Worm (Caenorhabditis elegans): Measurements from ENCODE around the gene dnj-7.

Gene dnj-7

ce11 chrX:7181627-7182026 lies 12.7 kb upstream of the dnj-7 start (continued):
- no peak for TF ChIP-seq sea-2 (GFP tag; IDR thresholded peaks at IDR 0.05)
- TF ChIP-seq mel-28 (tag; optimal IDR thresholded peaks at IDR 0.05; ENCODE audit: borderline replicate concordance): no peak
- no peak for TF ChIP-seq nhr-120 (GFP tag; IDR thresholded peaks at IDR 0.05)
- no peak for TF ChIP-seq F52B5.7 (tag; optimal IDR thresholded peaks at IDR 0.05)
- no peak for TF ChIP-seq tbx-9 (tag; optimal IDR thresholded peaks at IDR 0.05; ENCODE audit: borderline replicate concordance)
- TF ChIP-seq hmg-20 (GFP tag; IDR thresholded peaks at IDR 0.05): peak; percentile 92
- TF ChIP-seq attf-6 (GFP tag; IDR thresholded peaks at IDR 0.05): no peak
- no peak for TF ChIP-seq ceh-79 (tag; optimal IDR thresholded peaks at IDR 0.05)
- TF ChIP-seq ztf-3 (GFP tag; optimal IDR thresholded peaks at IDR 0.05): peak; percentile 59
- TF ChIP-seq nhr-80 (tag; optimal IDR thresholded peaks at IDR 0.05): peak; percentile 92
- TF ChIP-seq hlh-12 (tag; optimal IDR thresholded peaks at IDR 0.05): no peak
- no peak for TF ChIP-seq F57C9.4 (tag; optimal IDR thresholded peaks at IDR 0.05)
- TF ChIP-seq cebp-2 (GFP tag; IDR thresholded peaks at IDR 0.05): 0 out of 2 replicates have a peak, but pooled peaks have one; percentile 10
- TF ChIP-seq ceh-91 (GFP tag; IDR thresholded peaks at IDR 0.05): no peak
- peak; percentile 27 for TF ChIP-seq nhr-27 (tag; optimal IDR thresholded peaks at IDR 0.05)
- TF ChIP-seq hmg-1.2 (GFP tag; IDR thresholded peaks at IDR 0.05): peak; percentile 66; the same call in 1 of the 2 replicates
- TF ChIP-seq C17E4.6 (GFP tag; IDR thresholded peaks at IDR 0.05): peak; percentile 69; the same call in 1 of the 2 replicates
- TF ChIP-seq B0035.1 (tag; optimal IDR thresholded peaks at IDR 0.05): peak; percentile 84
- no peak for TF ChIP-seq K12H6.12 (tag; optimal IDR thresholded peaks at IDR 0.05)
- no peak for TF ChIP-seq zim-3 (tag; optimal IDR thresholded peaks at IDR 0.05)
- no peak for TF ChIP-seq ztf-28 (GFP tag; IDR thresholded peaks at IDR 0.05)
- no peak for TF ChIP-seq B0336.3 (GFP tag; IDR thresholded peaks at IDR 0.05)
- peak; percentile 79 for TF ChIP-seq ekl-4 (GFP tag; IDR thresholded peaks at IDR 0.05)
- no peak for TF ChIP-seq him-1 (tag; optimal IDR thresholded peaks at IDR 0.05)
- TF ChIP-seq D2030.7 (GFP tag; IDR thresholded peaks at IDR 0.05): no peak
- TF ChIP-seq aptf-2 (GFP tag; conservative IDR thresholded peaks at IDR 0.05): no peak
- no peak for TF ChIP-seq lin-54 (GFP tag; optimal IDR thresholded peaks at IDR 0.05)
- no peak for TF ChIP-seq ama-1 (optimal IDR thresholded peaks at IDR 0.05)
- TF ChIP-seq ama-1 (GFP tag; optimal IDR thresholded peaks at IDR 0.05): no peak
- no peak for TF ChIP-seq sdz-38 (tag; optimal IDR thresholded peaks at IDR 0.05)
- TF ChIP-seq B0261.1 (tag; optimal IDR thresholded peaks at IDR 0.05): peak; percentile 55

ce11 chrX:7187602-7188001 lies 6.8 kb upstream of the dnj-7 start, which contains the start of gene C55B6.4:
C55B6.4 (minus strand) TSS chrX:7187702.
- no peak for TF ChIP-seq rec-8 (tag; optimal IDR thresholded peaks at IDR 0.05)
- no peak for TF ChIP-seq ztf-28 (GFP tag; IDR thresholded peaks at IDR 0.05)
- TF ChIP-seq gei-17 (GFP tag; optimal IDR thresholded peaks at IDR 0.05): no peak
- no peak for TF ChIP-seq sea-2 (GFP tag; IDR thresholded peaks at IDR 0.05)
- TF ChIP-seq ekl-4 (GFP tag; IDR thresholded peaks at IDR 0.05): no peak
- no peak for TF ChIP-seq zfh-2 (GFP tag; conservative IDR thresholded peaks at IDR 0.05)
- no peak for TF ChIP-seq bed-1 (GFP tag; IDR thresholded peaks at IDR 0.05)
- no peak for TF ChIP-seq F52B5.7 (tag; optimal IDR thresholded peaks at IDR 0.05)
- no peak for TF ChIP-seq die-1 (tag; optimal IDR thresholded peaks at IDR 0.05)
- TF ChIP-seq B0019.2 (GFP tag; conservative IDR thresholded peaks at IDR 0.05): no peak
- no peak for TF ChIP-seq aptf-3 (GFP tag; IDR thresholded peaks at IDR 0.05)
- no peak for TF ChIP-seq lsl-1 (GFP tag; optimal IDR thresholded peaks at IDR 0.05)
- TF ChIP-seq nfyb-1 (GFP tag; IDR thresholded peaks at IDR 0.05): no peak
- TF ChIP-seq bed-2 (GFP tag; IDR thresholded peaks at IDR 0.05): no peak
